Fruit fly (Drosophila melanogaster) whole organism, adult: ENCODE measurements around the gene Baldspot.

ENCODE experiments used
- CG11617 ChIP-seq: fragments of 200-800 bp; sonication (Bioruptor generic); optimal IDR thresholded peaks from 2 replicates; lab custom pipeline; 2017; ENCODE audit warnings: mild to moderate bottlenecking, missing biosample characterization, missing genetic modification reagents, missing genetic modification characterization
- CG12768 ChIP-seq: fragments of 200-800 bp; sonication (Bioruptor generic); optimal IDR thresholded peaks from 2 replicates; lab custom pipeline; 2017; ENCODE audit warnings: missing biosample characterization, missing genetic modification characterization, mild to moderate bottlenecking, moderate library complexity, missing genetic modification reagents
- CG1620 ChIP-seq: fragments of 200-800 bp; sonication (Bioruptor generic); optimal IDR thresholded peaks from 2 replicates; lab custom pipeline; 2016; ENCODE audit warnings: missing biosample characterization, missing genetic modification characterization
- CG5204 ChIP-seq: fragments of 200-800 bp; sonication (Bioruptor generic); optimal IDR thresholded peaks from 2 replicates; lab custom pipeline; 2016; ENCODE audit warnings: missing biosample characterization, missing genetic modification characterization
- Hr96 ChIP-seq: fragments of 200-800 bp; sonication (Bioruptor generic); optimal IDR thresholded peaks from 2 replicates; lab custom pipeline; 2016; ENCODE audit warnings: missing biosample characterization, missing genetic modification characterization
- cnc ChIP-seq, 2 experiments: fragments of >200 bp; optimal IDR thresholded peaks; 2 replicates each; lab custom pipeline; 2017
- kay ChIP-seq: fragments of 200-800 bp; sonication (Bioruptor generic); peaks from one replicate; lab custom pipeline; 2016; ENCODE audit warnings: missing biosample characterization, missing genetic modification characterization, borderline replicate concordance
- tj ChIP-seq: fragments of 200-800 bp; sonication (Bioruptor generic); optimal IDR thresholded peaks from 3 replicates; lab custom pipeline; 2017; ENCODE audit warnings: missing biosample characterization, mild to moderate bottlenecking, missing genetic modification characterization, moderate library complexity
- toe ChIP-seq: fragments of 200-800 bp; sonication (Bioruptor generic); optimal IDR thresholded peaks from 2 replicates; lab custom pipeline; 2016; ENCODE audit warnings: missing biosample characterization, missing genetic modification characterization

- no peak for TF ChIP-seq kay
- TF ChIP-seq toe, result no peak
- TF ChIP-seq Hr96, result no peak
- TF ChIP-seq cnc (optimal IDR thresholded peaks at IDR 0.05; lab: Kevin White, UChicago), result no peak
- TF ChIP-seq CG5204 (GFP tag; lab: Kevin White, UChicago), result no peak
- no peak for TF ChIP-seq CG1620 (GFP tag; lab: Kevin White, UChicago)
- no peak for TF ChIP-seq tj (GFP tag; lab: Kevin White, UChicago)
- no peak for TF ChIP-seq CG11617
- no peak for TF ChIP-seq CG12768 (GFP tag; lab: Kevin White, UChicago)
Observed at dm6 chr3L:16631844-16632537, 29.4 kb downstream of the Baldspot start.
